Worm (Caenorhabditis elegans) whole organism, L4/young adult: ENCODE results near the gene cpb-1.

Experiments
- dao-5 ChIP-seq: sonication (generic microtip); optimal IDR thresholded peaks from 2 replicates; lab custom pipeline; 2016; ENCODE audit warnings: missing genotype, missing genetic modification characterization, moderate library complexity, missing compliant biosample characterization
- him-1 ChIP-seq: sonication (generic microtip); optimal IDR thresholded peaks from 2 replicates; lab custom pipeline; 2016; ENCODE audit warnings: missing genotype, missing genetic modification reagents, missing genetic modification characterization, missing compliant biosample characterization

ce11 chrIII:9281480-9281879 lies 40.6 kb upstream of the cpb-1 start, which contains the start of gene fozi-1:
- TF ChIP-seq him-1 (tag; lab: Kevin White, UChicago), result no peak
- TF ChIP-seq dao-5 (tag; lab: Kevin White, UChicago), result no peak
